Fruit fly (Drosophila melanogaster) whole organism, embryonic: ENCODE results near the gene inc.

Experiments used
- Aef1 ChIP-seq: fragments of 200-800 bp; sonication (Bioruptor generic); IDR thresholded peaks from 3 replicates; pipeline ENCODE4 v1.3.6; 2022; ENCODE audit warnings: missing biosample characterization, missing genetic modification characterization
- Atf6 ChIP-seq: fragments of 200-800 bp; sonication (Bioruptor generic); IDR thresholded peaks from 2 replicates; pipeline ENCODE4 v1.3.6; 2022; ENCODE audit warnings: missing biosample characterization, missing genetic modification characterization
- BEAF-32 ChIP-seq: fragments of 200-800 bp; sonication (Bioruptor generic); optimal IDR thresholded peaks from 3 replicates; lab custom pipeline; 2017; ENCODE audit warnings: missing biosample characterization, missing genetic modification characterization, mild to moderate bottlenecking, moderate library complexity, missing genetic modification reagents
- Bgb ChIP-seq: fragments of 200-800 bp; sonication (Bioruptor generic); IDR thresholded peaks from 2 replicates; pipeline ENCODE4 v1.3.6; 2022; ENCODE audit warnings: missing biosample characterization, missing genetic modification characterization; ENCODE audit not compliant: partially characterized antibody
- CG10543 ChIP-seq: fragments of 200-800 bp; sonication (Bioruptor generic); optimal IDR thresholded peaks from 3 replicates; lab custom pipeline; 2017; ENCODE audit warnings: missing biosample characterization, mild to moderate bottlenecking, missing genetic modification characterization, moderate library complexity
- CG10979 ChIP-seq: fragments of 200-800 bp; sonication (Bioruptor generic); optimal IDR thresholded peaks from 2 replicates; lab custom pipeline; 2018; ENCODE audit warnings: missing biosample characterization, mild to moderate bottlenecking, missing genetic modification characterization, moderate library complexity
- CG12769 ChIP-seq: fragments of 200-800 bp; sonication (Bioruptor generic); optimal IDR thresholded peaks from 2 replicates; lab custom pipeline; 2019; ENCODE audit warnings: missing biosample characterization, mild to moderate bottlenecking, missing genetic modification characterization, moderate library complexity
- CG13296 ChIP-seq: fragments of 200-800 bp; sonication (Bioruptor generic); optimal IDR thresholded peaks from 3 replicates; lab custom pipeline; 2018; ENCODE audit warnings: missing biosample characterization, mild to moderate bottlenecking, missing genetic modification characterization
- CG13894 ChIP-seq: fragments of 200-800 bp; sonication (Bioruptor generic); optimal IDR thresholded peaks from 3 replicates; lab custom pipeline; 2018; ENCODE audit warnings: missing biosample characterization, mild to moderate bottlenecking, missing genetic modification characterization, moderate library complexity
- CG15514 ChIP-seq: fragments of 200-800 bp; sonication (Bioruptor generic); optimal IDR thresholded peaks from 3 replicates; lab custom pipeline; 2017; ENCODE audit warnings: missing biosample characterization, missing genetic modification characterization, mild to moderate bottlenecking, moderate library complexity, missing genetic modification reagents
- CG2116 ChIP-seq: fragments of 200-800 bp; sonication (Bioruptor generic); optimal IDR thresholded peaks from 3 replicates; lab custom pipeline; 2018; ENCODE audit warnings: missing biosample characterization, mild to moderate bottlenecking, missing genetic modification characterization
- CG2120 ChIP-seq: fragments of 200-800 bp; sonication (Bioruptor generic); optimal IDR thresholded peaks from 3 replicates; lab custom pipeline; 2016; ENCODE audit warnings: missing biosample characterization, missing genetic modification characterization
- CG31224 ChIP-seq: fragments of 200-800 bp; sonication (Bioruptor generic); IDR thresholded peaks from 2 replicates; pipeline ENCODE4 v1.3.6; 2022; ENCODE audit warnings: missing biosample characterization, missing genetic modification characterization
- CG34422 ChIP-seq: fragments of 200-800 bp; sonication (Bioruptor generic); IDR thresholded peaks from 3 replicates; pipeline ENCODE4 v1.3.6; 2022; ENCODE audit warnings: missing biosample characterization, missing genetic modification characterization
- CG3995 ChIP-seq: fragments of 200-800 bp; sonication (Bioruptor generic); optimal IDR thresholded peaks from 3 replicates; lab custom pipeline; 2016; ENCODE audit warnings: missing biosample characterization, missing genetic modification characterization
- CG6791 ChIP-seq: fragments of 200-800 bp; sonication (Bioruptor generic); IDR thresholded peaks from 3 replicates; pipeline ENCODE4 v1.3.6; 2022; ENCODE audit warnings: missing biosample characterization, missing genetic modification characterization; ENCODE audit not compliant: partially characterized antibody
- CG8944 ChIP-seq: fragments of 200-800 bp; sonication (Bioruptor generic); optimal IDR thresholded peaks from 3 replicates; lab custom pipeline; 2016; ENCODE audit warnings: missing biosample characterization, missing genetic modification characterization
- CG9437 ChIP-seq: fragments of 200-800 bp; sonication (Bioruptor generic); optimal IDR thresholded peaks from 2 replicates; lab custom pipeline; 2018; ENCODE audit warnings: missing biosample characterization, mild to moderate bottlenecking, missing genetic modification characterization
- Dip3 ChIP-seq: fragments of 200-800 bp; sonication (Bioruptor generic); optimal IDR thresholded peaks from 3 replicates; lab custom pipeline; 2016; ENCODE audit warnings: missing biosample characterization, missing genetic modification characterization
- Drgx ChIP-seq: fragments of 200-800 bp; sonication (Bioruptor generic); IDR thresholded peaks from 2 replicates; pipeline ENCODE4 v1.3.6; 2022; ENCODE audit warnings: missing biosample characterization, missing genetic modification characterization
- Eip74EF ChIP-seq, 2 experiments: fragments of 200-800 bp in 1 of 2; fragments of >200 bp in 1 of 2; sonication (Bioruptor generic) in 1 of 2; optimal IDR thresholded peaks; 2 replicates each; lab custom pipeline; 2017 to 2019; ENCODE audit warnings: missing biosample characterization in 2 of 2, missing genetic modification characterization in 2 of 2, mild to moderate bottlenecking in 1 of 2, moderate library complexity in 1 of 2
- Fer1 ChIP-seq: fragments of 200-800 bp; sonication (Bioruptor generic); optimal IDR thresholded peaks from 2 replicates; lab custom pipeline; 2017; ENCODE audit warnings: missing biosample characterization, mild to moderate bottlenecking, missing genetic modification characterization
- Hand ChIP-seq: fragments of 200-800 bp; sonication (Bioruptor generic); optimal IDR thresholded peaks from 2 replicates; lab custom pipeline; 2017; ENCODE audit warnings: mild to moderate bottlenecking, missing biosample characterization, missing genetic modification reagents, missing genetic modification characterization
- HmgZ ChIP-seq: fragments of 200-800 bp; sonication (Bioruptor generic); optimal IDR thresholded peaks from 2 replicates; lab custom pipeline; 2018; ENCODE audit warnings: missing biosample characterization, mild to moderate bottlenecking, missing genetic modification characterization
- Hr39 ChIP-seq: fragments of >200 bp; optimal IDR thresholded peaks from 2 replicates; lab custom pipeline; 2017
- MBD-R2 ChIP-seq: fragments of 200-800 bp; sonication (Bioruptor generic); IDR thresholded peaks from 2 replicates; pipeline ENCODE4 v1.3.6; 2022; ENCODE audit warnings: missing biosample characterization, missing genetic modification characterization
- Max ChIP-seq: fragments of 200-800 bp; sonication (Bioruptor generic); optimal IDR thresholded peaks from 2 replicates; lab custom pipeline; 2016; ENCODE audit warnings: missing biosample characterization, mild to moderate bottlenecking, missing genetic modification characterization
- Med ChIP-seq: fragments of 200-800 bp; sonication (Bioruptor generic); peaks from one replicate; lab custom pipeline; 2016; ENCODE audit warnings: missing biosample characterization, missing genetic modification characterization, mild to moderate bottlenecking, inconsistent platforms, moderate library complexity
- Meics ChIP-seq: fragments of 200-800 bp; sonication (Bioruptor generic); optimal IDR thresholded peaks from 2 replicates; lab custom pipeline; 2017; ENCODE audit warnings: missing biosample characterization, mild to moderate bottlenecking, missing genetic modification characterization
- Nf-YC ChIP-seq: fragments of 200-800 bp; optimal IDR thresholded peaks from 3 replicates; lab custom pipeline; 2019; ENCODE audit warnings: missing biosample characterization, mild to moderate bottlenecking, missing genetic modification characterization, moderate library complexity
- Scr ChIP-seq: fragments of 200-800 bp; sonication (Bioruptor generic); IDR thresholded peaks from 2 replicates; pipeline ENCODE4 v1.3.6; 2022; ENCODE audit warnings: missing biosample characterization, missing genetic modification characterization; ENCODE audit not compliant: partially characterized antibody
- Trl ChIP-seq, 3 experiments: fragments of >200 bp in 2 of 3; fragments of 200-800 bp in 1 of 3; sonication (Bioruptor generic) in 1 of 3; optimal IDR thresholded peaks; 2 replicates in 1 of 3; 3 replicates in 2 of 3; lab custom pipeline; 2016 to 2017; ENCODE audit warnings: missing biosample characterization in 1 of 3, missing genetic modification characterization in 1 of 3
- bcd ChIP-seq: fragments of 200-800 bp; sonication (Bioruptor generic); optimal IDR thresholded peaks from 2 replicates; lab custom pipeline; 2017; ENCODE audit warnings: missing biosample characterization, mild to moderate bottlenecking, missing genetic modification characterization
- chinmo ChIP-seq: fragments of 200-800 bp; sonication (Bioruptor generic); IDR thresholded peaks from 4 replicates; pipeline ENCODE4 v1.3.6; 2022; ENCODE audit warnings: missing biosample characterization, missing genetic modification characterization; ENCODE audit not compliant: partially characterized antibody
- crol ChIP-seq: fragments of 200-800 bp; sonication (Bioruptor generic); IDR thresholded peaks from 2 replicates; pipeline ENCODE4 v1.3.6; 2022; ENCODE audit warnings: missing biosample characterization, missing genetic modification characterization
- crp ChIP-seq, 2 experiments: fragments of 200-800 bp; sonication (Bioruptor generic); optimal IDR thresholded peaks; 2 replicates in 1 of 2; 3 replicates in 1 of 2; lab custom pipeline; 2017; ENCODE audit warnings: missing biosample characterization in 2 of 2, missing genetic modification characterization in 2 of 2, mild to moderate bottlenecking in 1 of 2, moderate library complexity in 1 of 2
- cwo ChIP-seq: fragments of 200-800 bp; sonication (Bioruptor generic); optimal IDR thresholded peaks from 3 replicates; lab custom pipeline; 2017; ENCODE audit warnings: missing biosample characterization, missing genetic modification characterization, mild to moderate bottlenecking, moderate library complexity, missing genetic modification reagents
- da ChIP-seq: fragments of 200-800 bp; sonication (Bioruptor generic); optimal IDR thresholded peaks from 2 replicates; lab custom pipeline; 2016; ENCODE audit warnings: missing biosample characterization, missing genetic modification characterization
- pzg ChIP-seq: fragments of 200-800 bp; sonication (Bioruptor generic); optimal IDR thresholded peaks from 3 replicates; lab custom pipeline; 2018; ENCODE audit warnings: missing biosample characterization, mild to moderate bottlenecking, missing genetic modification characterization, moderate library complexity
- stc ChIP-seq: fragments of 200-800 bp; sonication (Bioruptor generic); IDR thresholded peaks from 2 replicates; pipeline ENCODE4 v1.3.6; 2022; ENCODE audit warnings: missing biosample characterization, missing genetic modification characterization
- sug ChIP-seq: fragments of 200-800 bp; optimal IDR thresholded peaks from 2 replicates; lab custom pipeline; 2019; ENCODE audit warnings: missing biosample characterization, mild to moderate bottlenecking, missing genetic modification characterization, moderate library complexity
- unc-4 ChIP-seq: fragments of 200-800 bp; sonication (Bioruptor generic); IDR thresholded peaks from 2 replicates; pipeline ENCODE4 v1.3.6; 2022; ENCODE audit warnings: missing biosample characterization, missing genetic modification characterization; ENCODE audit not compliant: partially characterized antibody

The inc gene

dm6 chrX:1465707-1466504 is 17.4 kb upstream of the inc start, which contains the start of the genes O-fut2 and CG14777 (continued):
- TF ChIP-seq CG2116 (GFP tag; lab: Kevin White, UChicago), result peak; percentile 15

dm6 chrX:1466505-1467381 is 16.5 kb upstream of the inc start:
- TF ChIP-seq HmgZ, result peak; percentile 30
- TF ChIP-seq Scr, result peak; percentile 13; the same call in 1 of the 2 replicates
- TF ChIP-seq pzg (GFP tag; lab: Kevin White, UChicago), result peak; percentile 25
- peak in 1 of 2 experiments; percentile 22 for TF ChIP-seq Trl (optimal IDR thresholded peaks at IDR 0.05; lab: Kevin White, UChicago)
- no peak for TF ChIP-seq Trl (GFP tag; optimal IDR thresholded peaks at IDR 0.05; lab: Kevin White, UChicago)
- TF ChIP-seq Hand (GFP tag; lab: Kevin White, UChicago), result peak; percentile 11
- peak; percentile 90 for TF ChIP-seq cwo (GFP tag; lab: Kevin White, UChicago)
- peak; percentile 29 for TF ChIP-seq Meics (GFP tag; lab: Kevin White, UChicago)
- TF ChIP-seq CG15514 (GFP tag; lab: Kevin White, UChicago), result peak; percentile 31
- 0 out of 2 replicates have a peak, but pooled peaks have one; percentile 9 for TF ChIP-seq CG31224 (GFP tag; lab: Robert Waterston, UW)
- peak; percentile 52; the same call in 1 of the 3 replicates for TF ChIP-seq CG34422 (GFP tag; lab: Robert Waterston, UW)
- TF ChIP-seq CG12769, result peak; percentile 82
- TF ChIP-seq CG13894 (tag; lab: Kevin White, UChicago), result peak; percentile 61
- TF ChIP-seq bcd, result peak; percentile 24
- peak; percentile 10 for TF ChIP-seq Nf-YC (tag; lab: Kevin White, UChicago)
- peak; percentile 20; the same call in 1 of the 2 replicates for TF ChIP-seq Atf6 (GFP tag; lab: Robert Waterston, UW)
- peak; percentile 42; the same call in 1 of the 3 replicates for TF ChIP-seq Aef1 (GFP tag; lab: Robert Waterston, UW)
- TF ChIP-seq CG8944, result no peak
- TF ChIP-seq BEAF-32, result peak; percentile 3
- TF ChIP-seq Fer1 (GFP tag; lab: Kevin White, UChicago), result peak; percentile 33
- TF ChIP-seq sug (tag; lab: Kevin White, UChicago), result peak; percentile 65
- TF ChIP-seq Bgb (GFP tag; lab: Robert Waterston, UW), result peak; percentile 40; the same call in 1 of the 2 replicates
- TF ChIP-seq Hr39 (lab: Kevin White, UChicago), result no peak
- TF ChIP-seq crol (GFP tag; lab: Robert Waterston, UW), result peak; percentile 96
- 0 out of 4 replicates have a peak, but pooled peaks have one; percentile 52 for TF ChIP-seq chinmo (GFP tag; lab: Robert Waterston, UW)
- peak; percentile 68 for TF ChIP-seq CG10543 (GFP tag; lab: Kevin White, UChicago)
- TF ChIP-seq Med, result peak; percentile 87
- no peak for TF ChIP-seq CG2120 (GFP tag; lab: Kevin White, UChicago)
- TF ChIP-seq Dip3 (GFP tag; lab: Kevin White, UChicago), result no peak
- peak; percentile 41; the same call in 1 of the 2 replicates for TF ChIP-seq Drgx (GFP tag; lab: Robert Waterston, UW)
- peak in 1 of 2 experiments; percentile 71 for TF ChIP-seq crp (GFP tag; optimal IDR thresholded peaks at IDR 0.05; lab: Kevin White, UChicago)
- 0 out of 3 replicates have a peak, but pooled peaks have one; percentile 9 for TF ChIP-seq CG6791
- TF ChIP-seq CG10979 (tag; lab: Kevin White, UChicago), result no peak
- 0 out of 2 replicates have a peak, but pooled peaks have one; percentile 25 for TF ChIP-seq unc-4 (GFP tag; lab: Robert Waterston, UW)
- no peak for TF ChIP-seq stc (GFP tag; lab: Robert Waterston, UW)
- peak; percentile 49; the same call in 1 of the 2 replicates for TF ChIP-seq MBD-R2 (GFP tag; lab: Robert Waterston, UW)
- peak in 1 of 2 experiments; percentile 36 for TF ChIP-seq Eip74EF (GFP tag; optimal IDR thresholded peaks at IDR 0.05; lab: Kevin White, UChicago)
- TF ChIP-seq CG9437 (GFP tag; lab: Kevin White, UChicago), result peak; percentile 99
- peak; percentile 5 for TF ChIP-seq CG13296
- TF ChIP-seq da (GFP tag; lab: Kevin White, UChicago), result no peak
- TF ChIP-seq CG3995 (GFP tag; lab: Kevin White, UChicago), result peak; percentile 70
- no peak for TF ChIP-seq Max (GFP tag; lab: Kevin White, UChicago)
